Worm (Caenorhabditis elegans): ENCODE measurements around the gene Y57G11C.43.

Y57G11C.43 gene

DNA sequence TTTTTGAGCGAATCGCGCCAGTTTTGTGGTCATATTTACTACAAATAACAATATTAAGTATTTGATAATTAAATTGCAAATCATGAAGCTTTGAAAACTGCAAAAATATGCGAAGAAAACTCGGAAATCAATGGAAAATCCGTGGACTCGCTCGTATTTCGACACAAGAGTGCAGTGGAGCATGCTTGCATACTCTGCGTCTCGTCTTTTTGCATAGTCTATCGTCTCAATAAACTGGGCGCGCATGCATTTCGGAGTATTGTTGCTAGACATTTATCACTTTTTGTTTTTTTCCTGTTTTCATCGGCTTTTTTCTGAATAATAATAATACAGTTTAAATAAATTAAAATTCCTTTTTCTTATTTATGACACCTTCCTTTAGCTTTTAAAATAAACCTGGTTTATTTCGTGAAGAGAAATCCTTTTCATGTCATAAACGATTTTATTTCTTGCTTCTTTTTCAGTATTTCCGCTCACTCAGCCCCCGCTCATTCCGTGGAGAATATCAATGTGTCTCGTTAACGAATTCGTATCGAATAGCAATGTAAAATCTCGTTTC is 1.5 kb upstream of the Y57G11C.43 start, which contains the start of the genes mrps-7 and Y57G11C.3:
Gene mrps-7, minus strand, starts transcription at position 38 of the 559 bp plus-strand sequence.
Gene Y57G11C.3, plus strand, starts transcription at position 509 of the 559 bp plus-strand sequence.
- TF ChIP-seq ces-1 (GFP tag; optimal IDR thresholded peaks at IDR 0.05) (no peak), blmp-1 (tag; optimal IDR thresholded peaks at IDR 0.05) (peak; percentile 71), fkh-10 (GFP tag; optimal IDR thresholded peaks at IDR 0.05) (peak; percentile 88), ceh-82 (tag; optimal IDR thresholded peaks at IDR 0.05) (peak; percentile 95 to 98 (median 98)), ztf-4 (tag; optimal IDR thresholded peaks at IDR 0.05) (peak; percentile 70), efl-1 (optimal IDR thresholded peaks at IDR 0.05) (peak; percentile 91 to 95), efl-1 (GFP tag; optimal IDR thresholded peaks at IDR 0.05 in 1 of 2) (peak; percentile 84 to 99), nhr-20 (tag; optimal IDR thresholded peaks at IDR 0.05) (peak; percentile 96), ets-5 (GFP tag; IDR thresholded peaks at IDR 0.05) (no peak), unc-98 (GFP tag; IDR thresholded peaks at IDR 0.05) (no peak), efl-3 (GFP tag; optimal IDR thresholded peaks at IDR 0.05) (no peak), C16A3.4 (tag; optimal IDR thresholded peaks at IDR 0.05) (peak; percentile 97), nhr-85 (tag) (peak; percentile 96), pag-3 (tag; optimal IDR thresholded peaks at IDR 0.05; ENCODE audit: borderline replicate concordance, insufficient read depth) (no peak), fkh-4 (tag; optimal IDR thresholded peaks at IDR 0.05; ENCODE audit: borderline replicate concordance) (peak; percentile 57), sptf-1 (tag; optimal IDR thresholded peaks at IDR 0.05) (no peak), swsn-7 (tag; optimal IDR thresholded peaks at IDR 0.05) (peak; percentile 96), C34B4.2 (tag; optimal IDR thresholded peaks at IDR 0.05) (peak; percentile 54), dpl-1 (GFP tag; optimal IDR thresholded peaks at IDR 0.05) (peak; percentile 81 to 86 (median 86)), pax-3 (tag; optimal IDR thresholded peaks at IDR 0.05) (peak; percentile 87), nhr-28 (tag; optimal IDR thresholded peaks at IDR 0.05) (no peak), lir-3 (tag; optimal IDR thresholded peaks at IDR 0.05; ENCODE audit: poor library complexity) (peak; percentile 71), hlh-17 (GFP tag; optimal IDR thresholded peaks at IDR 0.05; ENCODE audit: borderline replicate concordance) (no peak), nhr-90 (tag; optimal IDR thresholded peaks at IDR 0.05; ENCODE audit: poor library complexity) (peak; percentile 96), lsy-2 (tag; optimal IDR thresholded peaks at IDR 0.05) (peak; percentile 95 to 96), ama-1 (optimal IDR thresholded peaks at IDR 0.05) (peak; percentile 84), nhr-12 (tag; optimal IDR thresholded peaks at IDR 0.05) (peak; percentile 33), lin-14 (GFP tag; optimal IDR thresholded peaks at IDR 0.05) (peak; percentile 96), ceh-90 (tag; optimal IDR thresholded peaks at IDR 0.05) (peak; percentile 50), sox-4 (tag; optimal IDR thresholded peaks at IDR 0.05) (peak; percentile 71), lin-13 (GFP tag; optimal IDR thresholded peaks at IDR 0.05) (peak; percentile 95), aha-1 (tag; optimal IDR thresholded peaks at IDR 0.05) (peak; percentile 71), alr-1 (tag; optimal IDR thresholded peaks at IDR 0.05; ENCODE audit: borderline replicate concordance) (no peak), skn-1 (tag; optimal IDR thresholded peaks at IDR 0.05) (peak; percentile 93), pqm-1 (tag; optimal IDR thresholded peaks at IDR 0.05) (peak; percentile 13), xbp-1 (tag; optimal IDR thresholded peaks at IDR 0.05) (peak; percentile 94), lin-39 (tag; optimal IDR thresholded peaks at IDR 0.05) (peak; percentile 89), sup-37 (GFP tag; optimal IDR thresholded peaks at IDR 0.05) (peak; percentile 78), tbx-2 (tag; optimal IDR thresholded peaks at IDR 0.05) (peak; percentile 95), F16B12.6 (tag; optimal IDR thresholded peaks at IDR 0.05) (peak; percentile 60), vab-15 (tag; optimal IDR thresholded peaks at IDR 0.05) (peak; percentile 81), mep-1 (tag; optimal IDR thresholded peaks at IDR 0.05) (peak; percentile 90), ceh-88 (GFP tag; IDR thresholded peaks at IDR 0.05) (peak; percentile 83), snu-23 (GFP tag; optimal IDR thresholded peaks at IDR 0.05) (peak; percentile 97), nhr-77 (tag; optimal IDR thresholded peaks at IDR 0.05) (peak; percentile 93), nhr-237 (tag; optimal IDR thresholded peaks at IDR 0.05) (peak; percentile 91), nhr-19 (GFP tag; conservative IDR thresholded peaks at IDR 0.05) (peak; percentile 94), mab-9 (GFP tag; IDR thresholded peaks at IDR 0.05) (peak; percentile 82), elt-3 (tag; optimal IDR thresholded peaks at IDR 0.05) (peak in 3 of 6 experiments; percentile 42 to 93 (median 91)), hpl-2 (GFP tag; optimal IDR thresholded peaks at IDR 0.05) (peak; percentile 94), isw-1 (GFP tag; IDR thresholded peaks at IDR 0.05) (peak; percentile 96), unc-130 (tag; optimal IDR thresholded peaks at IDR 0.05) (peak; percentile 93), jun-1 (tag; optimal IDR thresholded peaks at IDR 0.05) (peak; percentile 87)

Data from whole organism, L1 larva.